Comparison of ENCODE assay signal across 1 fruit fly cellular context in genomic region chr3R:25519465-25520071, dm6.
TF ChIP-seq lines count a peak whose summit lies in the region.

No protein-coding gene starts in this region.

TF ChIP-seq in whole organism, embryonic, 481 proteins besides CTCF, POLR2A, EP300 and RAD21 (continued from another document):
- peak; percentile 23 for TF ChIP-seq CG17359 (tag; optimal IDR thresholded peaks at IDR 0.05; lab: Kevin White, UChicago)
- peak in 1 of 2 experiments; percentile 39 for TF ChIP-seq eve (GFP tag; optimal IDR thresholded peaks at IDR 0.05; lab: Kevin White, UChicago)
- peak; percentile 44 for TF ChIP-seq CG30403 (GFP tag; optimal IDR thresholded peaks at IDR 0.05; lab: Kevin White, UChicago)
- TF ChIP-seq CG8281 (tag; optimal IDR thresholded peaks at IDR 0.05; lab: Kevin White, UChicago), result no peak
- peak in 1 of 3 experiments; percentile 17 for TF ChIP-seq lola (GFP tag; optimal IDR thresholded peaks at IDR 0.05; lab: Kevin White, UChicago)
- no peak for TF ChIP-seq BEAF-32 (GFP tag; optimal IDR thresholded peaks at IDR 0.05; lab: Kevin White, UChicago)
- peak; percentile 11 for TF ChIP-seq Six4 (GFP tag; optimal IDR thresholded peaks at IDR 0.05; lab: Kevin White, UChicago)
- peak; percentile 32 for TF ChIP-seq unpg (GFP tag; optimal IDR thresholded peaks at IDR 0.05; lab: Kevin White, UChicago)
- TF ChIP-seq lmd (GFP tag; IDR thresholded peaks at IDR 0.05; lab: Robert Waterston, UW), result 0 out of 2 replicates have a peak, but pooled peaks have one; percentile 8
- no peak for TF ChIP-seq al (GFP tag; IDR thresholded peaks at IDR 0.05; lab: Robert Waterston, UW)
- TF ChIP-seq CG43689 (GFP tag; IDR thresholded peaks at IDR 0.05; lab: Robert Waterston, UW), result no peak
- TF ChIP-seq CG6254 (GFP tag; optimal IDR thresholded peaks at IDR 0.05; lab: Kevin White, UChicago), result peak; percentile 23
- TF ChIP-seq CG10366 (GFP tag; IDR thresholded peaks at IDR 0.05; lab: Robert Waterston, UW), result no peak
- no peak for TF ChIP-seq tap (tag; optimal IDR thresholded peaks at IDR 0.05; lab: Kevin White, UChicago)
- TF ChIP-seq sr (GFP tag; IDR thresholded peaks at IDR 0.05; lab: Robert Waterston, UW), result no peak
- no peak for TF ChIP-seq CG33557 (GFP tag; optimal IDR thresholded peaks at IDR 0.05; lab: Kevin White, UChicago)
- peak; percentile 25 for TF ChIP-seq CG8388 (GFP tag; optimal IDR thresholded peaks at IDR 0.05; lab: Kevin White, UChicago)
- no peak for TF ChIP-seq Dfd (GFP tag; optimal IDR thresholded peaks at IDR 0.05; lab: Kevin White, UChicago)
- TF ChIP-seq stwl (tag; optimal IDR thresholded peaks at IDR 0.05; lab: Kevin White, UChicago), result no peak
- TF ChIP-seq trem (tag; optimal IDR thresholded peaks at IDR 0.05; lab: Kevin White, UChicago), result peak; percentile 7
- no peak for TF ChIP-seq disco-r (GFP tag; optimal IDR thresholded peaks at IDR 0.05; lab: Kevin White, UChicago)
- no peak for TF ChIP-seq sisA (GFP tag; IDR thresholded peaks at IDR 0.05; lab: Robert Waterston, UW)
- TF ChIP-seq lab (GFP tag; optimal IDR thresholded peaks at IDR 0.05; lab: Kevin White, UChicago), result peak; percentile 3
- no peak for TF ChIP-seq CG13296 (GFP tag; optimal IDR thresholded peaks at IDR 0.05; lab: Kevin White, UChicago)
- TF ChIP-seq bcd (GFP tag; optimal IDR thresholded peaks at IDR 0.05; lab: Kevin White, UChicago), result no peak
- TF ChIP-seq seq (GFP tag; IDR thresholded peaks at IDR 0.05; lab: Robert Waterston, UW), result no peak
- peak; percentile 15 for TF ChIP-seq D19A (tag; optimal IDR thresholded peaks at IDR 0.05; lab: Kevin White, UChicago)
- no peak for TF ChIP-seq CG34376 (GFP tag; optimal IDR thresholded peaks at IDR 0.05; lab: Kevin White, UChicago)
- TF ChIP-seq Dip3 (GFP tag; optimal IDR thresholded peaks at IDR 0.05; lab: Kevin White, UChicago), result no peak
- peak; percentile 60 for TF ChIP-seq CG31441 (GFP tag; IDR thresholded peaks at IDR 0.05; lab: Robert Waterston, UW)
- TF ChIP-seq tup (GFP tag; optimal IDR thresholded peaks at IDR 0.05; lab: Kevin White, UChicago), result no peak
- TF ChIP-seq Nf-YA (GFP tag; IDR thresholded peaks at IDR 0.05; lab: Robert Waterston, UW), result no peak
- TF ChIP-seq dan (GFP tag; IDR thresholded peaks at IDR 0.05; lab: Robert Waterston, UW), result no peak
- TF ChIP-seq knrl (GFP tag; IDR thresholded peaks at IDR 0.05; lab: Robert Waterston, UW; ENCODE audit: partially characterized antibody), result no peak
- TF ChIP-seq croc (GFP tag; conservative IDR thresholded peaks at IDR 0.05; lab: Robert Waterston, UW), result no peak
- TF ChIP-seq CG11723 (GFP tag; optimal IDR thresholded peaks at IDR 0.05; lab: Kevin White, UChicago), result peak; percentile 24
- TF ChIP-seq sima (GFP tag; optimal IDR thresholded peaks at IDR 0.05; lab: Kevin White, UChicago), result no peak
- TF ChIP-seq az2 (GFP tag; optimal IDR thresholded peaks at IDR 0.05; lab: Kevin White, UChicago), result peak; percentile 22
- TF ChIP-seq HHEX (GFP tag; optimal IDR thresholded peaks at IDR 0.05; lab: Kevin White, UChicago), result peak; percentile 25
- 0 out of 2 replicates have a peak, but pooled peaks have one; percentile 26 for TF ChIP-seq CG6689 (GFP tag; IDR thresholded peaks at IDR 0.05; lab: Robert Waterston, UW)
- TF ChIP-seq sqz (GFP tag; optimal IDR thresholded peaks at IDR 0.05; lab: Kevin White, UChicago), result no peak
- no peak for TF ChIP-seq zf30C (GFP tag; optimal IDR thresholded peaks at IDR 0.05; lab: Kevin White, UChicago)
- TF ChIP-seq br (optimal IDR thresholded peaks at IDR 0.05; lab: Kevin White, UChicago), result no peak
- no peak for TF ChIP-seq ato (GFP tag; IDR thresholded peaks at IDR 0.05; lab: Robert Waterston, UW; ENCODE audit: partially characterized antibody)
- TF ChIP-seq Meics (GFP tag; optimal IDR thresholded peaks at IDR 0.05; lab: Kevin White, UChicago), result peak; percentile 26
- no peak for TF ChIP-seq CG10654 (GFP tag; optimal IDR thresholded peaks at IDR 0.05; lab: Kevin White, UChicago)
- TF ChIP-seq bbx (GFP tag; IDR thresholded peaks at IDR 0.05; lab: Robert Waterston, UW; ENCODE audit: partially characterized antibody), result no peak
- TF ChIP-seq CG7745 (tag; optimal IDR thresholded peaks at IDR 0.05; lab: Kevin White, UChicago), result no peak
- TF ChIP-seq CG4360 (GFP tag; IDR thresholded peaks at IDR 0.05; lab: Robert Waterston, UW), result peak; percentile 22; the same call in 1 of the 2 replicates
- no peak for TF ChIP-seq CG5953 (GFP tag; IDR thresholded peaks at IDR 0.05; lab: Robert Waterston, UW)
- TF ChIP-seq ewg (GFP tag; optimal IDR thresholded peaks at IDR 0.05; lab: Kevin White, UChicago), result peak; percentile 0
- TF ChIP-seq CG12391 (tag; optimal IDR thresholded peaks at IDR 0.05; lab: Kevin White, UChicago), result peak; percentile 23
- no peak for TF ChIP-seq CG16779 (GFP tag; IDR thresholded peaks at IDR 0.05; lab: Robert Waterston, UW)
- no peak for TF ChIP-seq tna (GFP tag; IDR thresholded peaks at IDR 0.05; lab: Robert Waterston, UW; ENCODE audit: partially characterized antibody)
- no peak for TF ChIP-seq lov (optimal IDR thresholded peaks at IDR 0.05; lab: Kevin White, UChicago)
- TF ChIP-seq lov (GFP tag; IDR thresholded peaks at IDR 0.05; lab: Robert Waterston, UW), result no peak
- no peak for TF ChIP-seq CG10431 (GFP tag; optimal IDR thresholded peaks at IDR 0.05; lab: Kevin White, UChicago)
- TF ChIP-seq CoRest (tag; optimal IDR thresholded peaks at IDR 0.05; lab: Kevin White, UChicago), result peak; percentile 40
- TF ChIP-seq Bteb2 (GFP tag; optimal IDR thresholded peaks at IDR 0.05; lab: Kevin White, UChicago), result no peak
- no peak for TF ChIP-seq CG3065 (GFP tag; optimal IDR thresholded peaks at IDR 0.05; lab: Kevin White, UChicago)
- TF ChIP-seq sd (tag; optimal IDR thresholded peaks at IDR 0.05; lab: Kevin White, UChicago), result peak; percentile 4
- no peak for TF ChIP-seq Doc3 (GFP tag; IDR thresholded peaks at IDR 0.05; lab: Robert Waterston, UW; ENCODE audit: partially characterized antibody)
- peak; percentile 22; the same call in 1 of the 2 replicates for TF ChIP-seq wor (GFP tag; IDR thresholded peaks at IDR 0.05; lab: Robert Waterston, UW)
- TF ChIP-seq org-1 (GFP tag; optimal IDR thresholded peaks at IDR 0.05; lab: Kevin White, UChicago), result peak; percentile 3
- no peak for TF ChIP-seq crp (GFP tag; optimal IDR thresholded peaks at IDR 0.05; lab: Kevin White, UChicago)
- TF ChIP-seq CG15601 (tag; optimal IDR thresholded peaks at IDR 0.05; lab: Kevin White, UChicago), result peak; percentile 24
- TF ChIP-seq TFAM (GFP tag; optimal IDR thresholded peaks at IDR 0.05; lab: Kevin White, UChicago), result no peak
- TF ChIP-seq ftz-f1 (GFP tag; optimal IDR thresholded peaks at IDR 0.05; lab: Kevin White, UChicago), result no peak
- no peak for TF ChIP-seq CG31365 (tag; optimal IDR thresholded peaks at IDR 0.05; lab: Kevin White, UChicago)
- TF ChIP-seq CkIIα-i1 (GFP tag; IDR thresholded peaks at IDR 0.05; lab: Robert Waterston, UW), result no peak
- TF ChIP-seq oc (tag; optimal IDR thresholded peaks at IDR 0.05; lab: Kevin White, UChicago), result peak; percentile 30
- no peak for TF ChIP-seq rib (GFP tag; IDR thresholded peaks at IDR 0.05; lab: Robert Waterston, UW)
- TF ChIP-seq ash1 (GFP tag; optimal IDR thresholded peaks at IDR 0.05; lab: Kevin White, UChicago), result no peak
- peak; percentile 8 for TF ChIP-seq Chrac-16 (GFP tag; optimal IDR thresholded peaks at IDR 0.05; lab: Kevin White, UChicago)
- TF ChIP-seq ham (GFP tag; IDR thresholded peaks at IDR 0.05; lab: Robert Waterston, UW), result no peak
- TF ChIP-seq CG14050 (GFP tag; IDR thresholded peaks at IDR 0.05; lab: Robert Waterston, UW), result no peak
- no peak for TF ChIP-seq B-H2 (GFP tag; optimal IDR thresholded peaks at IDR 0.05; lab: Kevin White, UChicago)
- TF ChIP-seq vfl (GFP tag; optimal IDR thresholded peaks at IDR 0.05; lab: Kevin White, UChicago), result no peak
- no peak for TF ChIP-seq Usf (GFP tag; optimal IDR thresholded peaks at IDR 0.05; lab: Kevin White, UChicago)
- TF ChIP-seq CG10979 (tag; optimal IDR thresholded peaks at IDR 0.05; lab: Kevin White, UChicago), result peak; percentile 46
- no peak for TF ChIP-seq sens-2 (GFP tag; IDR thresholded peaks at IDR 0.05; lab: Robert Waterston, UW)
- TF ChIP-seq CG7556 (GFP tag; optimal IDR thresholded peaks at IDR 0.05; lab: Kevin White, UChicago), result peak; percentile 54
- TF ChIP-seq tin (GFP tag; optimal IDR thresholded peaks at IDR 0.05; lab: Kevin White, UChicago), result no peak
- TF ChIP-seq HLH4C (GFP tag; IDR thresholded peaks at IDR 0.05; lab: Robert Waterston, UW; ENCODE audit: partially characterized antibody), result no peak
- peak; percentile 22 for TF ChIP-seq CG17829 (tag; optimal IDR thresholded peaks at IDR 0.05; lab: Kevin White, UChicago)
- TF ChIP-seq ac (GFP tag; optimal IDR thresholded peaks at IDR 0.05; lab: Kevin White, UChicago), result no peak
- no peak for TF ChIP-seq Bdp1 (GFP tag; optimal IDR thresholded peaks at IDR 0.05; lab: Kevin White, UChicago)
- TF ChIP-seq CG42726 (GFP tag; IDR thresholded peaks at IDR 0.05; lab: Robert Waterston, UW; ENCODE audit: partially characterized antibody), result no peak
- TF ChIP-seq Elba2 (GFP tag; optimal IDR thresholded peaks at IDR 0.05; lab: Kevin White, UChicago), result no peak
- 0 out of 2 replicates have a peak, but pooled peaks have one; percentile 12 for TF ChIP-seq CG17328 (GFP tag; IDR thresholded peaks at IDR 0.05; lab: Robert Waterston, UW)
- peak; percentile 40 for TF ChIP-seq CG18599 (GFP tag; optimal IDR thresholded peaks at IDR 0.05; lab: Kevin White, UChicago)
- TF ChIP-seq Ravus (GFP tag; IDR thresholded peaks at IDR 0.05; lab: Robert Waterston, UW), result no peak
- no peak for TF ChIP-seq pho (GFP tag; optimal IDR thresholded peaks at IDR 0.05; lab: Kevin White, UChicago)
- TF ChIP-seq CG11456 (GFP tag; IDR thresholded peaks at IDR 0.05; lab: Robert Waterston, UW), result no peak
- peak; percentile 39 for TF ChIP-seq Ssrp (tag; optimal IDR thresholded peaks at IDR 0.05; lab: Kevin White, UChicago)
- TF ChIP-seq repo (GFP tag; optimal IDR thresholded peaks at IDR 0.05; lab: Kevin White, UChicago), result no peak
